Worm (Caenorhabditis elegans) whole organism, L4 larva: ENCODE results near the gene Y38E10A.17.

Experiments
- D1046.2 ChIP-seq: fragments of 200-800 bp; sonication (Bioruptor generic); IDR thresholded peaks from 2 replicates; pipeline ENCODE4 v1.3.6; 2022; ENCODE audit warnings: missing genetic modification characterization, missing compliant biosample characterization
- F10B5.3 ChIP-seq: sonication (generic microtip); optimal IDR thresholded peaks from 2 replicates; lab custom pipeline; 2016; ENCODE audit warnings: mild to moderate bottlenecking, missing genetic modification characterization, missing compliant biosample characterization
- F44E2.7 ChIP-seq: fragments of 200-800 bp; sonication (Bioruptor generic); IDR thresholded peaks from 2 replicates; pipeline ENCODE4 v2.1.2; 2022; ENCODE audit warnings: missing genetic modification characterization, missing compliant biosample characterization
- ZK546.5 ChIP-seq, 2 experiments: sonication (generic microtip); optimal IDR thresholded peaks; 2 replicates each; lab custom pipeline; 2017; ENCODE audit warnings: missing biosample characterization in 2 of 2, missing genetic modification characterization in 2 of 2
- aha-1 ChIP-seq: fragments of 150-350 bp; peaks from one replicate; lab custom pipeline; 2014; ENCODE audit warnings: missing biosample characterization, missing genetic modification characterization
- arid-1 ChIP-seq: fragments of 200-800 bp; sonication (Bioruptor generic); conservative IDR thresholded peaks from 2 replicates; pipeline ENCODE4 v1.3.6; 2022; ENCODE audit warnings: missing genetic modification reagents, missing genetic modification characterization, missing compliant biosample characterization
- ceh-20 ChIP-seq: fragments of 200-800 bp; sonication (Bioruptor generic); IDR thresholded peaks from 2 replicates; pipeline ENCODE4 v1.3.6; 2022; ENCODE audit warnings: missing genetic modification reagents, missing genetic modification characterization, missing compliant biosample characterization
- ceh-32 ChIP-seq: sonication (generic microtip); optimal IDR thresholded peaks from 2 replicates; lab custom pipeline; 2016; ENCODE audit warnings: mild to moderate bottlenecking, missing genetic modification characterization, missing compliant biosample characterization; ENCODE audit not compliant: poor library complexity
- ceh-44 ChIP-seq: fragments of 200-800 bp; sonication (Bioruptor generic); IDR thresholded peaks from 2 replicates; pipeline ENCODE4 v1.3.6; 2022; ENCODE audit warnings: missing genetic modification reagents, missing genetic modification characterization, missing compliant biosample characterization
- ceh-62 ChIP-seq: sonication (generic microtip); optimal IDR thresholded peaks from 2 replicates; lab custom pipeline; 2017; ENCODE audit warnings: missing biosample characterization, missing genetic modification characterization
- ceh-82 ChIP-seq: sonication (generic microtip); optimal IDR thresholded peaks from 2 replicates; lab custom pipeline; 2017; ENCODE audit warnings: missing biosample characterization, missing genetic modification characterization
- ces-1 ChIP-seq: fragments of 150-350 bp; sonication (generic microtip); optimal IDR thresholded peaks from 4 replicates; lab custom pipeline; 2014; ENCODE audit warnings: missing biosample characterization, missing genetic modification reagents, missing genetic modification characterization
- cey-2 ChIP-seq: sonication (generic microtip); optimal IDR thresholded peaks from 3 replicates; lab custom pipeline; 2017; ENCODE audit warnings: missing genetic modification characterization, mild to moderate bottlenecking, missing compliant biosample characterization, antibody characterized with exemption, borderline replicate concordance; ENCODE audit not compliant: insufficient read depth
- daf-12 ChIP-seq: fragments of 150-350 bp; optimal IDR thresholded peaks from 2 replicates; lab custom pipeline; 2014; ENCODE audit warnings: missing biosample characterization, missing genetic modification reagents, missing genetic modification characterization
- daf-19 ChIP-seq: fragments of 200-800 bp; sonication (Bioruptor generic); conservative IDR thresholded peaks from 2 replicates; pipeline ENCODE4 v1.3.6; 2022; ENCODE audit warnings: missing genetic modification characterization, missing compliant biosample characterization
- daf-8 ChIP-seq: fragments of 200-800 bp; sonication (Bioruptor generic); IDR thresholded peaks from 2 replicates; pipeline ENCODE4 v1.3.6; 2022; ENCODE audit warnings: missing genetic modification characterization, missing compliant biosample characterization
- dmd-6 ChIP-seq: fragments of 200-800 bp; sonication (Bioruptor generic); IDR thresholded peaks from 2 replicates; pipeline ENCODE4 v1.3.6; 2022; ENCODE audit warnings: missing genetic modification reagents, missing genetic modification characterization, missing compliant biosample characterization
- dmd-8 ChIP-seq: fragments of 200-800 bp; sonication (Bioruptor generic); IDR thresholded peaks from 2 replicates; pipeline ENCODE4 v1.3.6; 2022; ENCODE audit warnings: missing genetic modification characterization, missing compliant biosample characterization
- dve-1 ChIP-seq: sonication (generic microtip); optimal IDR thresholded peaks from 2 replicates; lab custom pipeline; 2017; ENCODE audit warnings: antibody characterized with exemption, mild to moderate bottlenecking, missing genetic modification characterization, missing compliant biosample characterization; ENCODE audit not compliant: insufficient read depth
- egl-43 ChIP-seq: fragments of 200-800 bp; sonication (Bioruptor generic); IDR thresholded peaks from 2 replicates; pipeline ENCODE4 v1.3.6; 2022; ENCODE audit warnings: missing genetic modification reagents, missing genetic modification characterization, missing compliant biosample characterization
- hif-1 ChIP-seq, 2 experiments: sonication (generic microtip); optimal IDR thresholded peaks; 2 replicates each; lab custom pipeline; 2016 to 2017; ENCODE audit warnings: missing compliant biosample characterization in 2 of 2, missing genetic modification characterization in 2 of 2, missing genetic modification reagents in 2 of 2, missing genotype in 2 of 2, mild to moderate bottlenecking in 1 of 2
- hmg-1.1 ChIP-seq: fragments of 200-800 bp; sonication (Bioruptor generic); IDR thresholded peaks from 2 replicates; pipeline ENCODE4 v1.3.6; 2022; ENCODE audit warnings: missing genetic modification reagents, missing genetic modification characterization, missing compliant biosample characterization
- lim-7 ChIP-seq: fragments of 200-800 bp; sonication (Bioruptor generic); IDR thresholded peaks from 2 replicates; pipeline ENCODE4 v1.3.6; 2022; ENCODE audit warnings: missing genetic modification characterization, missing compliant biosample characterization
- lin-1 ChIP-seq: fragments of 200-800 bp; sonication (Bioruptor generic); IDR thresholded peaks from 2 replicates; pipeline ENCODE4 v1.3.6; 2022; ENCODE audit warnings: missing genetic modification reagents, missing genetic modification characterization, missing compliant biosample characterization
- lin-13 ChIP-seq: fragments of 150-350 bp; optimal IDR thresholded peaks from 2 replicates; lab custom pipeline; 2014; ENCODE audit warnings: missing biosample characterization, missing genetic modification reagents, missing genetic modification characterization
- lin-29 ChIP-seq: fragments of 200-800 bp; sonication (Bioruptor generic); IDR thresholded peaks from 2 replicates; pipeline ENCODE4 v1.3.6; 2022; ENCODE audit warnings: missing genetic modification reagents, missing genetic modification characterization, missing compliant biosample characterization
- lin-38 ChIP-seq: fragments of 200-800 bp; sonication (Bioruptor generic); IDR thresholded peaks from 2 replicates; pipeline ENCODE4 v1.3.6; 2022; ENCODE audit warnings: missing genetic modification reagents, missing genetic modification characterization, missing compliant biosample characterization
- lin-39 ChIP-seq: fragments of 150-350 bp; optimal IDR thresholded peaks from 2 replicates; lab custom pipeline; 2014; ENCODE audit warnings: missing biosample characterization, missing genetic modification reagents, missing genetic modification characterization
- madf-9 ChIP-seq: fragments of 200-800 bp; sonication (Bioruptor generic); conservative IDR thresholded peaks from 2 replicates; pipeline ENCODE4 v1.3.6; 2022; ENCODE audit warnings: missing genetic modification reagents, missing genetic modification characterization, missing compliant biosample characterization
- mdt-29 ChIP-seq: fragments of 200-800 bp; sonication (Bioruptor generic); IDR thresholded peaks from 2 replicates; pipeline ENCODE4 v1.3.6; 2022; ENCODE audit warnings: missing genetic modification reagents, missing genetic modification characterization, missing compliant biosample characterization
- mes-2 ChIP-seq: sonication (generic microtip); optimal IDR thresholded peaks from 2 replicates; lab custom pipeline; 2016; ENCODE audit warnings: missing genotype, mild to moderate bottlenecking, missing genetic modification characterization, missing compliant biosample characterization; ENCODE audit not compliant: poor library complexity, severe bottlenecking
- mxl-3 ChIP-seq: fragments of 200-800 bp; sonication (Bioruptor generic); optimal IDR thresholded peaks from 2 replicates; lab custom pipeline; 2018; ENCODE audit warnings: mild to moderate bottlenecking, missing genetic modification characterization, missing compliant biosample characterization
- nhr-102 ChIP-seq: sonication (generic microtip); optimal IDR thresholded peaks from 2 replicates; lab custom pipeline; 2016; ENCODE audit warnings: mild to moderate bottlenecking, missing genetic modification characterization, moderate library complexity, missing compliant biosample characterization
- nhr-111 ChIP-seq: fragments of 200-800 bp; sonication (Bioruptor generic); optimal IDR thresholded peaks from 2 replicates; lab custom pipeline; 2018; ENCODE audit warnings: mild to moderate bottlenecking, missing genetic modification characterization, missing compliant biosample characterization
- nhr-237 ChIP-seq: sonication (generic microtip); optimal IDR thresholded peaks from 2 replicates; lab custom pipeline; 2017; ENCODE audit warnings: missing biosample characterization, missing genetic modification characterization
- nhr-25 ChIP-seq: sonication (generic microtip); optimal IDR thresholded peaks from 2 replicates; lab custom pipeline; 2017; ENCODE audit warnings: missing genetic modification characterization, mild to moderate bottlenecking, missing compliant biosample characterization, antibody characterized with exemption, moderate library complexity, borderline replicate concordance; ENCODE audit not compliant: insufficient read depth
- nhr-6 ChIP-seq: fragments of 150-350 bp; optimal IDR thresholded peaks from 2 replicates; lab custom pipeline; 2014; ENCODE audit warnings: missing biosample characterization, missing genetic modification characterization
- nhr-77 ChIP-seq: fragments of 150-350 bp; optimal IDR thresholded peaks from 2 replicates; lab custom pipeline; 2014; ENCODE audit warnings: missing biosample characterization, missing genetic modification characterization
- pha-4 ChIP-seq, 2 experiments: fragments of 150-350 bp in 1 of 2; fragments of 200-800 bp in 1 of 2; sonication (Bioruptor generic) in 1 of 2; IDR thresholded peaks in 1 of 2; optimal IDR thresholded peaks in 1 of 2; 2 replicates each; pipeline versions ENCODE4 v1.3.6 to Lab custom; 2014 to 2022; ENCODE audit warnings: missing genetic modification characterization in 2 of 2, missing genetic modification reagents in 2 of 2, missing biosample characterization in 1 of 2, missing compliant biosample characterization in 1 of 2
- pqm-1 ChIP-seq: sonication (generic microtip); optimal IDR thresholded peaks from 2 replicates; lab custom pipeline; 2017; ENCODE audit warnings: missing biosample characterization, missing genetic modification characterization
- saeg-2 ChIP-seq: fragments of 200-800 bp; sonication (Bioruptor generic); IDR thresholded peaks from 2 replicates; pipeline ENCODE4 v1.3.6; 2022; ENCODE audit warnings: missing genetic modification reagents, missing genetic modification characterization, missing compliant biosample characterization
- set-16 ChIP-seq: fragments of 200-800 bp; sonication (Bioruptor generic); IDR thresholded peaks from 2 replicates; pipeline ENCODE4 v1.3.6; 2022; ENCODE audit warnings: missing genetic modification reagents, missing genetic modification characterization, missing compliant biosample characterization
- snpc-1.2 ChIP-seq: fragments of 200-800 bp; sonication (Bioruptor generic); IDR thresholded peaks from 2 replicates; pipeline ENCODE4 v1.3.6; 2022; ENCODE audit warnings: missing genetic modification reagents, missing genetic modification characterization, missing compliant biosample characterization
- spr-3 ChIP-seq: fragments of 200-800 bp; sonication (Bioruptor generic); optimal IDR thresholded peaks from 2 replicates; lab custom pipeline; 2018; ENCODE audit warnings: mild to moderate bottlenecking, missing genetic modification characterization, missing compliant biosample characterization
- tra-1 ChIP-seq: fragments of 200-800 bp; sonication (Bioruptor generic); IDR thresholded peaks from 2 replicates; pipeline ENCODE4 v1.3.6; 2022; ENCODE audit warnings: missing genetic modification reagents, missing genetic modification characterization, missing compliant biosample characterization
- unc-130 ChIP-seq: sonication (generic microtip); optimal IDR thresholded peaks from 2 replicates; lab custom pipeline; 2016; ENCODE audit warnings: missing genetic modification reagents, missing genetic modification characterization, missing compliant biosample characterization
- unc-39 ChIP-seq: sonication (generic microtip); optimal IDR thresholded peaks from 2 replicates; lab custom pipeline; 2017; ENCODE audit warnings: missing biosample characterization, missing genetic modification characterization
- vab-7 ChIP-seq: fragments of 200-800 bp; sonication (Bioruptor generic); IDR thresholded peaks from 2 replicates; pipeline ENCODE4 v1.3.6; 2022; ENCODE audit warnings: missing genetic modification reagents, missing genetic modification characterization, missing compliant biosample characterization
- zag-1 ChIP-seq: fragments of 150-350 bp; optimal IDR thresholded peaks from 2 replicates; lab custom pipeline; 2014; ENCODE audit warnings: missing biosample characterization, missing genetic modification characterization

Gene Y38E10A.17

DNA sequence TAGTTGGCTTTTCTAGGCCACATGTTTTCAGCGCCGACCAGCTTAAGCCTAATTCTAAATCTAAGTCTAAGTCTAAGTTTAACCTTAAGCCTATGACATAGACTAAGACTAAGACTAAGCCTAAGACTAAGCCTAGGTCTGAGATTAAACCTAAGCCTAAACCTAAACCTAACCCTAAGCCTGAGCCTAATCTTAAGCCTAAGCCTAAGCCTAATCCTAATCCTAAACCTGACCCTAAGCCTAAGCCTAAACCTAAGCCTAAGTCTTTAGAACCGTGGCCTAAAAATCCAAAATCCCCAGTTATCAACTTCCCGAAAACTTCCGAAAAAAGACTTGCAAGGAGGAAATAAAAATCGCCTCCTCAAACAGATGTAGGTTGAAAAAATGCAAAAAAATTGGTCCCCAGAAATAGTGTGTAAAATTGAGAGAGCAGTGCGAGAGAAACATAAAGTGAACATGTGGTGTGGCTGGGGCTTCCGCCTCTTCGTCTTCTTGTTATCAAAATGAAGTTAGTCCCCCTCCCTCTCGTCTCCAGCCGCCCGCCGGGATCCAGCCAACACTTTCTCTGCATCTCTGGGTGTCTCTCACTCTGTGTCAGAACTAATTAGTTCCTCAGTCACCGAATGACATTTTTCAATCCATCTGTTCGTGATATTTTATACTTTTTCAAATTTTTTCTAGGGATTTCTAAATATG, 25.2 kb upstream of the Y38E10A.17 start:
- TF ChIP-seq lin-1, result no peak
- no peak for TF ChIP-seq spr-3 (GFP tag; lab: Kevin White, UChicago)
- no peak for TF ChIP-seq daf-8 (GFP tag; lab: Robert Waterston, UW)
- TF ChIP-seq lin-39 (tag; lab: Kevin White, UChicago), result no peak
- no peak for TF ChIP-seq snpc-1.2 (GFP tag; lab: Robert Waterston, UW)
- TF ChIP-seq egl-43 (GFP tag; lab: Robert Waterston, UW), result no peak
- TF ChIP-seq lin-13 (GFP tag; lab: Kevin White, UChicago), result peak; percentile 11
- 0 out of 2 replicates have a peak, but pooled peaks have one; percentile 16 for TF ChIP-seq ceh-20
- TF ChIP-seq lin-29 (GFP tag; lab: Robert Waterston, UW), result no peak
- peak in 1 of 2 experiments; percentile 48 for TF ChIP-seq hif-1 (tag; optimal IDR thresholded peaks at IDR 0.05; lab: Kevin White, UChicago)
- no peak for TF ChIP-seq nhr-111
- no peak; the same call in 1 of the 2 replicates for TF ChIP-seq hmg-1.1 (GFP tag; lab: Robert Waterston, UW)
- TF ChIP-seq ceh-82 (tag; lab: Kevin White, UChicago), result no peak
- no peak for TF ChIP-seq mdt-29 (GFP tag; lab: Robert Waterston, UW)
- no peak for TF ChIP-seq nhr-102 (tag; lab: Kevin White, UChicago)
- TF ChIP-seq tra-1 (GFP tag; lab: Robert Waterston, UW), result peak; percentile 71
- no peak for TF ChIP-seq F10B5.3 (tag; lab: Kevin White, UChicago)
- TF ChIP-seq mes-2, result no peak
- peak; percentile 77 for TF ChIP-seq mxl-3 (GFP tag; lab: Kevin White, UChicago)
- TF ChIP-seq saeg-2 (GFP tag; lab: Robert Waterston, UW), result no peak
- 0 out of 2 replicates have a peak, but pooled peaks have one; percentile 14 for TF ChIP-seq vab-7 (GFP tag; lab: Robert Waterston, UW)
- no peak for TF ChIP-seq pha-4 (GFP tag; IDR thresholded peaks at IDR 0.05; lab: Robert Waterston, UW)
- TF ChIP-seq pha-4 (tag; optimal IDR thresholded peaks at IDR 0.05; lab: Kevin White, UChicago), result no peak
- no peak for TF ChIP-seq nhr-25
- no peak for TF ChIP-seq dve-1 (tag; lab: Kevin White, UChicago)
- TF ChIP-seq aha-1, result no peak
- TF ChIP-seq unc-39, result no peak
- TF ChIP-seq lin-38 (GFP tag; lab: Robert Waterston, UW), result no peak
- TF ChIP-seq set-16, result peak; percentile 15; the same call in 1 of the 2 replicates
- TF ChIP-seq arid-1 (GFP tag; lab: Robert Waterston, UW), result no peak
- no peak; the same call in 1 of the 2 replicates for TF ChIP-seq madf-9 (GFP tag; lab: Robert Waterston, UW)
- no peak for TF ChIP-seq nhr-77 (tag; lab: Kevin White, UChicago)
- TF ChIP-seq cey-2 (tag; lab: Kevin White, UChicago), result no peak
- TF ChIP-seq zag-1 (tag; lab: Kevin White, UChicago), result no peak
- no peak for TF ChIP-seq pqm-1 (tag; lab: Kevin White, UChicago)
- no peak for TF ChIP-seq ceh-32 (tag; lab: Kevin White, UChicago)
- no peak for TF ChIP-seq daf-19 (GFP tag; lab: Robert Waterston, UW)
- no peak for TF ChIP-seq unc-130
- no peak for TF ChIP-seq lim-7 (GFP tag; lab: Robert Waterston, UW)
- TF ChIP-seq nhr-6 (tag; lab: Kevin White, UChicago), result no peak
- TF ChIP-seq D1046.2 (GFP tag; lab: Robert Waterston, UW), result no peak
- TF ChIP-seq nhr-237, result no peak
- no peak for TF ChIP-seq daf-12 (tag; lab: Kevin White, UChicago)
- no peak for TF ChIP-seq F44E2.7 (GFP tag; lab: Robert Waterston, UW)
- peak; percentile 34 for TF ChIP-seq ces-1 (GFP tag; lab: Kevin White, UChicago)
- no peak for TF ChIP-seq dmd-8
- no peak for TF ChIP-seq ceh-44 (GFP tag; lab: Robert Waterston, UW)
- TF ChIP-seq ZK546.5 (tag; optimal IDR thresholded peaks at IDR 0.05; lab: Kevin White, UChicago), result no peak
- no peak for TF ChIP-seq ceh-62 (tag; lab: Kevin White, UChicago)
- TF ChIP-seq dmd-6, result no peak
